Fruit fly (Drosophila melanogaster): ENCODE measurements around the gene Ir94e.

The Ir94e gene

dm6 chr3R:23445249-23445916 is 40.1 kb downstream of the Ir94e start (continued):
- TF ChIP-seq PHDP (tag; optimal IDR thresholded peaks at IDR 0.05) (no peak), B-H2 (GFP tag; optimal IDR thresholded peaks at IDR 0.05) (no peak), CG9437 (GFP tag; optimal IDR thresholded peaks at IDR 0.05) (no peak), grn (GFP tag; optimal IDR thresholded peaks at IDR 0.05) (no peak), Scr (GFP tag; IDR thresholded peaks at IDR 0.05; ENCODE audit: partially characterized antibody) (no peak), CG8388 (GFP tag; optimal IDR thresholded peaks at IDR 0.05) (no peak), tup (GFP tag; optimal IDR thresholded peaks at IDR 0.05) (no peak), Dp (GFP tag; optimal IDR thresholded peaks at IDR 0.05) (no peak), disco-r (GFP tag; optimal IDR thresholded peaks at IDR 0.05) (no peak), CG6791 (GFP tag; IDR thresholded peaks at IDR 0.05; ENCODE audit: partially characterized antibody) (no peak), CG9932 (GFP tag; IDR thresholded peaks at IDR 0.05) (0 out of 2 replicates have a peak, but pooled peaks have one; percentile 27), p53 (GFP tag; optimal IDR thresholded peaks at IDR 0.05) (no peak), CG15011 (GFP tag; optimal IDR thresholded peaks at IDR 0.05) (no peak), CG9797 (GFP tag; optimal IDR thresholded peaks at IDR 0.05) (no peak), hbn (GFP tag; IDR thresholded peaks at IDR 0.05; ENCODE audit: partially characterized antibody) (no peak), CG14860 (GFP tag; IDR thresholded peaks at IDR 0.05; ENCODE audit: partially characterized antibody) (no peak), Vsx1 (GFP tag; optimal IDR thresholded peaks at IDR 0.05) (peak; percentile 67), sd (tag; optimal IDR thresholded peaks at IDR 0.05) (no peak), CG14014 (GFP tag; IDR thresholded peaks at IDR 0.05) (peak; percentile 19; the same call in 1 of the 2 replicates), CG30403 (GFP tag; optimal IDR thresholded peaks at IDR 0.05) (peak; percentile 9), tll (GFP tag; optimal IDR thresholded peaks at IDR 0.05) (no peak), CG16779 (GFP tag; IDR thresholded peaks at IDR 0.05) (0 out of 2 replicates have a peak, but pooled peaks have one; percentile 17), C15 (GFP tag; IDR thresholded peaks at IDR 0.05) (no peak), Ets97D (GFP tag; optimal IDR thresholded peaks at IDR 0.05) (no peak), HLH4C (GFP tag; IDR thresholded peaks at IDR 0.05; ENCODE audit: partially characterized antibody) (no peak), sisA (GFP tag; IDR thresholded peaks at IDR 0.05) (no peak), vvl (GFP tag; IDR thresholded peaks at IDR 0.05) (0 out of 2 replicates have a peak, but pooled peaks have one; percentile 13), eve (GFP tag; optimal IDR thresholded peaks at IDR 0.05) (no peak), sc (optimal IDR thresholded peaks at IDR 0.05) (no peak), sc (GFP tag; optimal IDR thresholded peaks at IDR 0.05) (peak; percentile 10), Gug (GFP tag; IDR thresholded peaks at IDR 0.05) (no peak), CG16815 (GFP tag; optimal IDR thresholded peaks at IDR 0.05) (peak; percentile 3), Dref (GFP tag; IDR thresholded peaks at IDR 0.05) (no peak), CG4328 (GFP tag; optimal IDR thresholded peaks at IDR 0.05) (peak; percentile 26), CG17186 (GFP tag; optimal IDR thresholded peaks at IDR 0.05) (no peak), kah (GFP tag; optimal IDR thresholded peaks at IDR 0.05) (no peak), Hr51 (GFP tag; optimal IDR thresholded peaks at IDR 0.05) (no peak), MBD-R2 (GFP tag; IDR thresholded peaks at IDR 0.05) (no peak), Jarid2 (GFP tag; optimal IDR thresholded peaks at IDR 0.05) (no peak), Lpt (GFP tag; optimal IDR thresholded peaks at IDR 0.05) (no peak), CG12391 (tag; optimal IDR thresholded peaks at IDR 0.05) (no peak), CG10959 (GFP tag; IDR thresholded peaks at IDR 0.05) (no peak), fu2 (GFP tag; optimal IDR thresholded peaks at IDR 0.05) (no peak), grau (tag; optimal IDR thresholded peaks at IDR 0.05) (no peak), pfk (GFP tag; optimal IDR thresholded peaks at IDR 0.05) (no peak), Ets65A (GFP tag) (peak; percentile 80), dan (GFP tag; IDR thresholded peaks at IDR 0.05) (no peak), zfh1 (GFP tag; IDR thresholded peaks at IDR 0.05) (peak; percentile 21; the same call in 1 of the 3 replicates), CG3995 (GFP tag; optimal IDR thresholded peaks at IDR 0.05) (no peak), corto (GFP tag; optimal IDR thresholded peaks at IDR 0.05) (no peak)

Measured in whole organism, embryonic.